Fruit fly (Drosophila melanogaster) whole organism, prepupa: ENCODE data around the gene Rbf2.

Experiments used
- CG15336 ChIP-seq: fragments of 200-800 bp; sonication (Bioruptor generic); IDR thresholded peaks from 2 replicates; pipeline ENCODE4 v1.3.6; 2022; ENCODE audit warnings: missing biosample characterization, missing genetic modification characterization
- CG3919 ChIP-seq: fragments of 200-800 bp; sonication (Bioruptor generic); optimal IDR thresholded peaks from 3 replicates; lab custom pipeline; 2016; ENCODE audit warnings: missing biosample characterization, missing genetic modification characterization
- CG6276 ChIP-seq: fragments of 200-800 bp; sonication (Bioruptor generic); optimal IDR thresholded peaks from 2 replicates; lab custom pipeline; 2017; ENCODE audit warnings: missing biosample characterization, mild to moderate bottlenecking, missing genetic modification characterization
- CG8632 ChIP-seq: fragments of 200-800 bp; sonication (Bioruptor generic); optimal IDR thresholded peaks from 3 replicates; lab custom pipeline; 2016; ENCODE audit warnings: missing biosample characterization, missing genetic modification characterization

DNA sequence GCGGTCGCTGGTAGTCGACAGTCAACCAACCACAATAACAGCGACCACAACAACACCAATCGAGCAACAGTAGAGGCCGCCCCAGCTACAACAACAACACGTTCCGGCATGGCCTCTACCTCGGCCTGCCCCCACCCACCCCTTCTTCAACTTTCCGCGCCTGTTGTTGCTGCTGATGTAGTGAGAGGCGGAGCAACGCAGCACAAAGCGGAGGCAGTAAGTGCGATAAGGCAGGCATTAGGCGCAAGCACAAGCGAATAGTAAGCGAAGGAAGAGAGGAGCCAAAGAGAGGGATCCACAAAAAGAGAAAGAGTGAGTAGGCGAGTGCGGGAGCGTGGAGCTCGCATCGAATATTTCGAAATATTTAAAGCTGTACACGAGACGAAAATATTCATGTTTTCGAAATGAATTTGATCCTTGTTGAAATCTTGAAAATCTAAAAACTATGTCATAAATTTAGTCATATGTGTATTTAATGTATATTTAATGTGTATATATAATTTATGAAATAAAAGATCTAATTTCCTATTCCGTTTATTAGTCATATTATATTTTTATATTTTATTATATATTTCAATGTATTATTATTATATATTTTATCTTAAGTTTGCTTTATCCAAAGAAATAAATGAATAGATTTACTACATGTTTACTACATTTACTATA lies 28.0 kb downstream of the Rbf2 start:
- TF ChIP-seq CG3919 (GFP tag; lab: Kevin White, UChicago) (peak; percentile 41), CG15336 (peak; percentile 60), CG6276 (no peak), CG8632 (peak; percentile 4)
